Fruit fly (Drosophila melanogaster): Measurements from ENCODE around the gene CG34149.

DNA sequence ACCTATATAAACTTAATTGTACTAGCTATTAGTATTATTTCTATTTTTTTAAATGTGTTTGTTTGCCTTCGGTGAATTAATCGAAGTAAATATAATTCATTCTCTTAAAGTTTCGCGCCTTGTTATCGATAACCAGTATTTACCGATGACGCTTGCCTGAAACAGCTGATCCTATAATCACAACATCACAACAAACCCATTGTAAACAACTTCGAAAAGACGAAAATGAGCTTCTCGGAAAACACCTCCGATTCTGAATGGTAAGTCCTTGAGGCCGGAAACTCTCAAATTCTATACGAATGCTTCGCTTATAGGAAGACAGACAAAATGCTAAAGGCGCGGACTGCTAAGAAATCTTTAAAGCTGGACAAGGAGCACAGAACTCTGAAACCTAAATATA lies at the start of gene CG34149:
- no peak for TF ChIP-seq kay (GFP tag; ENCODE audit: borderline replicate concordance)
- no peak for TF ChIP-seq cic (GFP tag; optimal IDR thresholded peaks at IDR 0.05)
- no peak for TF ChIP-seq Clk (GFP tag; optimal IDR thresholded peaks at IDR 0.05)
- TF ChIP-seq CG7101 (tag; optimal IDR thresholded peaks at IDR 0.05), result no peak
- TF ChIP-seq Hr96 (GFP tag; optimal IDR thresholded peaks at IDR 0.05), result no peak
- TF ChIP-seq toe (GFP tag; optimal IDR thresholded peaks at IDR 0.05), result no peak
- no peak for TF ChIP-seq Mnt (GFP tag; optimal IDR thresholded peaks at IDR 0.05)
- TF ChIP-seq CG1620 (GFP tag; optimal IDR thresholded peaks at IDR 0.05), result no peak

Measured in whole organism, adult.